Worm (Caenorhabditis elegans): ENCODE data around the gene C08G5.7.

DNA sequence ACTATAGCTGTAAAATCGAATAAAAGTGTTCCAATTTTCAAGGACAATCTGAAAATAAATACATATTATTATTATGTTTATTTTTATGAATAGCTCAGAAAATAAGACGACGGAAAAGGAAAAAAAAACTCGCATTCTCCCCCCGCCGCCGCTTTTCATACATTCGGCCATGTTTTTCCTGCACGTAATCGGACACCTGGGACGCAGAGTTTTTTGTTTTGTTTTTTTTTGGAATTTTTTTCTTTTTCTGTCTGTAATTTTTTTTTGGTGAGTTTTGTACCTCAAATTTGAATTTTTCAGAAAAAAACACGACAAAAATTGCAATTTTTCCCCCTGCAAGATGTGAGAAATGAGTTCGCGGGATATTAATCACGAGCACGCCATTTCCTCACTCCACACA lies 5.1 kb upstream of the C08G5.7 start, which contains the start of gene C08G5.6:
- no peak for TF ChIP-seq fkh-10 (GFP tag; optimal IDR thresholded peaks at IDR 0.05)
- TF ChIP-seq skn-1 (tag; optimal IDR thresholded peaks at IDR 0.05): no peak
- TF ChIP-seq nhr-76 (tag; optimal IDR thresholded peaks at IDR 0.05): no peak
- TF ChIP-seq R02D3.7 (tag; optimal IDR thresholded peaks at IDR 0.05): no peak
- TF ChIP-seq lin-39 (tag; optimal IDR thresholded peaks at IDR 0.05): no peak
- no peak for TF ChIP-seq pqm-1 (tag; optimal IDR thresholded peaks at IDR 0.05)
- no peak for TF ChIP-seq lir-3 (tag; optimal IDR thresholded peaks at IDR 0.05)
- TF ChIP-seq ama-1 (optimal IDR thresholded peaks at IDR 0.05): no peak
- TF ChIP-seq unc-62 (GFP tag; optimal IDR thresholded peaks at IDR 0.05 in 1 of 2): no peak
- no peak for TF ChIP-seq unc-62 (tag; optimal IDR thresholded peaks at IDR 0.05)
- no peak for TF ChIP-seq nhr-77 (tag; optimal IDR thresholded peaks at IDR 0.05)
- TF ChIP-seq nhr-237 (tag; optimal IDR thresholded peaks at IDR 0.05): no peak
- TF ChIP-seq ceh-62 (tag; optimal IDR thresholded peaks at IDR 0.05): no peak
- no peak for TF ChIP-seq fos-1 (tag; optimal IDR thresholded peaks at IDR 0.05)
- no peak for TF ChIP-seq hmg-1.1 (GFP tag; IDR thresholded peaks at IDR 0.05)
